Fruit fly (Drosophila melanogaster): Measurements from ENCODE around the gene Rbsn-5.

Gene Rbsn-5

DNA sequence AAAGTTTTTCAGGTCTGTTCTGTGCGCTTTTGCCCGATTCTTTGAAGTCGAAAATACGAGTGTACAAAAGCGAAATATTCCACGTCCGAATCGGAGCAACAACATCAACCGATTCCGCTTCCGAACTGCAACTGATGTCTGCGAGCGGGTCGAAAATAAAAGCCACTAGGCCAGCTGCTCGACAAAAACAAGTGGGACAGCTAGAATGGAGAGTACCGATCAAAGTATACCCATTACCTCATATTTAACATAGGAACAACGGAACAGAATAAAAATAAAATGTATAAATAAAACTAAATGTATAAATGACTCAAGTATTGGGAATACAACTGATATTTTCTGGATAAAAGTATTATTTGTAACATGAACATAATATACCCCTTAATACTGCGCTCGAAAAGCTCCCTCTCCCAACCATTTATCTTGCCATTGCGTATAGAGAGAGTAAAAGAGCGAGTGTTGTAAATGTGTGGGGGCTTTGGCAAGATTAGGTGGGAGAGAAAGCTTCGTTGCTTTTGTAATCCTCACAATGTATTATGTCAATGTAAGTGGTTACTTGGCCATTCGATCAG, 45.5 kb downstream of the Rbsn-5 start, which contains the start of gene SLC5A11 (continued):
- peak in 1 of 3 experiments; percentile 98 for TF ChIP-seq Stat92E (GFP tag; optimal IDR thresholded peaks at IDR 0.05)
- peak; percentile 98 for TF ChIP-seq gem (tag; optimal IDR thresholded peaks at IDR 0.05)
- TF ChIP-seq Sry-δ (GFP tag; optimal IDR thresholded peaks at IDR 0.05) = peak; percentile 75
- peak; percentile 98 for TF ChIP-seq emc (GFP tag; optimal IDR thresholded peaks at IDR 0.05)
- TF ChIP-seq wdn (GFP tag; IDR thresholded peaks at IDR 0.05) = peak; percentile 82
- TF ChIP-seq Ptx1 (GFP tag; IDR thresholded peaks at IDR 0.05) = peak; percentile 98
- peak; percentile 68 for TF ChIP-seq ash1 (GFP tag; optimal IDR thresholded peaks at IDR 0.05)
- TF ChIP-seq CG14965 (GFP tag; optimal IDR thresholded peaks at IDR 0.05; ENCODE audit: borderline replicate concordance) = peak; percentile 78
- no peak for TF ChIP-seq hth (optimal IDR thresholded peaks at IDR 0.05)
- peak; percentile 95 to 100 for TF ChIP-seq bsh (GFP tag; optimal IDR thresholded peaks at IDR 0.05)
- TF ChIP-seq HmgZ (tag; optimal IDR thresholded peaks at IDR 0.05) = peak; percentile 96
- TF ChIP-seq PHDP (tag; optimal IDR thresholded peaks at IDR 0.05) = peak; percentile 97
- peak; percentile 94 for TF ChIP-seq CoRest (tag; optimal IDR thresholded peaks at IDR 0.05)
- TF ChIP-seq CG3281 (GFP tag; optimal IDR thresholded peaks at IDR 0.05) = peak; percentile 96
- TF ChIP-seq run (tag; optimal IDR thresholded peaks at IDR 0.05) = peak; percentile 96
- TF ChIP-seq Fer3 (tag; optimal IDR thresholded peaks at IDR 0.05) = peak; percentile 95
- peak; percentile 100 for TF ChIP-seq CG10147 (GFP tag; optimal IDR thresholded peaks at IDR 0.05)
- TF ChIP-seq ab (GFP tag; optimal IDR thresholded peaks at IDR 0.05) = peak; percentile 42
- peak; percentile 49 for TF ChIP-seq wek (GFP tag; optimal IDR thresholded peaks at IDR 0.05)
- peak in 1 of 2 experiments; percentile 86 for TF ChIP-seq Hr78 (GFP tag; optimal IDR thresholded peaks at IDR 0.05)
- no peak for TF ChIP-seq Tbp (GFP tag; optimal IDR thresholded peaks at IDR 0.05)
- TF ChIP-seq CG17568 (GFP tag; optimal IDR thresholded peaks at IDR 0.05) = peak; percentile 90
- no peak for TF ChIP-seq ftz-f1 (GFP tag; optimal IDR thresholded peaks at IDR 0.05)
- TF ChIP-seq wor (GFP tag; IDR thresholded peaks at IDR 0.05) = peak; percentile 82
- peak; percentile 94 for TF ChIP-seq CG1529 (GFP tag; optimal IDR thresholded peaks at IDR 0.05)
- peak; percentile 77 for TF ChIP-seq CG2202 (tag; optimal IDR thresholded peaks at IDR 0.05)
- peak; percentile 93 for TF ChIP-seq CG12219 (GFP tag; optimal IDR thresholded peaks at IDR 0.05)
- peak; percentile 60 to 66 for TF ChIP-seq chif (GFP tag; optimal IDR thresholded peaks at IDR 0.05)
- peak; percentile 99 for TF ChIP-seq sob (GFP tag; IDR thresholded peaks at IDR 0.05)
- TF ChIP-seq CG4424 (GFP tag; optimal IDR thresholded peaks at IDR 0.05) = peak; percentile 94
- no peak for TF ChIP-seq CkIIα-i1 (GFP tag; IDR thresholded peaks at IDR 0.05)
- TF ChIP-seq CG16779 (GFP tag; IDR thresholded peaks at IDR 0.05) = peak; percentile 88
- peak; percentile 82 for TF ChIP-seq CG31365 (tag; optimal IDR thresholded peaks at IDR 0.05)
- peak; percentile 100 for TF ChIP-seq Aef1 (GFP tag; IDR thresholded peaks at IDR 0.05)
- peak; percentile 92 for TF ChIP-seq GATAe (GFP tag; conservative IDR thresholded peaks at IDR 0.05)
- TF ChIP-seq CG4617 (GFP tag; optimal IDR thresholded peaks at IDR 0.05; ENCODE audit: borderline replicate concordance) = peak; percentile 88
- peak; percentile 94 for TF ChIP-seq sim (GFP tag; IDR thresholded peaks at IDR 0.05)
- peak; percentile 19 for TF ChIP-seq CG9797 (GFP tag; optimal IDR thresholded peaks at IDR 0.05)
- TF ChIP-seq ssp (GFP tag; IDR thresholded peaks at IDR 0.05) = peak; percentile 91
- peak; percentile 95 for TF ChIP-seq ase (GFP tag; IDR thresholded peaks at IDR 0.05)
- TF ChIP-seq sens-2 (GFP tag; IDR thresholded peaks at IDR 0.05) = peak; percentile 95
- TF ChIP-seq CG6272 (GFP tag; IDR thresholded peaks at IDR 0.05) = peak; percentile 93
- peak in 1 of 3 experiments; percentile 97 for TF ChIP-seq lola (GFP tag; optimal IDR thresholded peaks at IDR 0.05)
- no peak for TF ChIP-seq hkb (optimal IDR thresholded peaks at IDR 0.05)
- TF ChIP-seq hkb (GFP tag; IDR thresholded peaks at IDR 0.05) = peak; percentile 92
- peak; percentile 61 for TF ChIP-seq slp2 (GFP tag; optimal IDR thresholded peaks at IDR 0.05)
- TF ChIP-seq pho (GFP tag; optimal IDR thresholded peaks at IDR 0.05) = peak; percentile 52
- TF ChIP-seq Bdp1 (GFP tag; optimal IDR thresholded peaks at IDR 0.05) = peak; percentile 40
- peak; percentile 54 for TF ChIP-seq CG3995 (GFP tag; optimal IDR thresholded peaks at IDR 0.05)
- TF ChIP-seq vvl (GFP tag; IDR thresholded peaks at IDR 0.05) = peak; percentile 99

All from whole organism, embryonic.